Worm (Caenorhabditis elegans) whole organism, L3 larva: ENCODE data around the gene Y6E2A.7.
"Not testable (repeated sequence)": the region's sequence is repeated elsewhere in the genome, so short reads cannot be mapped to it uniquely, and the experiment has no call there.

Source experiments
- R02D3.7 ChIP-seq: fragments of 150-350 bp; optimal IDR thresholded peaks from 2 replicates; lab custom pipeline; 2014; ENCODE audit warnings: missing biosample characterization, missing genetic modification characterization
- ZK546.5 ChIP-seq: sonication (generic microtip); optimal IDR thresholded peaks from 2 replicates; lab custom pipeline; 2017; ENCODE audit warnings: missing biosample characterization, missing genetic modification characterization
- ceh-16 ChIP-seq: sonication (generic microtip); optimal IDR thresholded peaks from 2 replicates; lab custom pipeline; 2017; ENCODE audit warnings: missing biosample characterization, missing genetic modification characterization
- ceh-28 ChIP-seq: fragments of 150-350 bp; optimal IDR thresholded peaks from 2 replicates; lab custom pipeline; 2014; ENCODE audit warnings: missing biosample characterization, missing genetic modification reagents, missing genetic modification characterization
- ceh-82 ChIP-seq: fragments of 150-350 bp; optimal IDR thresholded peaks from 2 replicates; lab custom pipeline; 2014; ENCODE audit warnings: missing biosample characterization, missing genetic modification characterization
- ceh-9 ChIP-seq: sonication (generic microtip); optimal IDR thresholded peaks from 2 replicates; lab custom pipeline; 2018; ENCODE audit warnings: missing biosample characterization, missing genetic modification characterization
- daf-12 ChIP-seq: fragments of 150-350 bp; optimal IDR thresholded peaks from 2 replicates; lab custom pipeline; 2014; ENCODE audit warnings: missing biosample characterization, missing genetic modification reagents, missing genetic modification characterization
- egl-5 ChIP-seq: fragments of 150-350 bp; optimal IDR thresholded peaks from 2 replicates; lab custom pipeline; 2017; ENCODE audit warnings: missing biosample characterization, missing genetic modification reagents, missing genetic modification characterization, inconsistent platforms
- elt-1 ChIP-seq: fragments of 150-350 bp; optimal IDR thresholded peaks from 2 replicates; lab custom pipeline; 2014; ENCODE audit warnings: missing biosample characterization, missing genetic modification characterization
- elt-3 ChIP-seq, 3 experiments: fragments of 150-350 bp in 1 of 3; sonication (generic microtip) in 2 of 3; optimal IDR thresholded peaks; 2 replicates in 2 of 3; 4 replicates in 1 of 3; lab custom pipeline; 2014 to 2017; ENCODE audit warnings: missing biosample characterization in 3 of 3, missing genetic modification characterization in 3 of 3
- eor-1 ChIP-seq, 2 experiments: fragments of 150-350 bp; optimal IDR thresholded peaks; 2 replicates each; lab custom pipeline; 2014 to 2018; ENCODE audit warnings: missing biosample characterization in 2 of 2, missing genetic modification characterization in 2 of 2
- fkh-2 ChIP-seq: fragments of 150-350 bp; optimal IDR thresholded peaks from 2 replicates; lab custom pipeline; 2014; ENCODE audit warnings: missing biosample characterization, missing genetic modification reagents, missing genetic modification characterization
- fos-1 ChIP-seq: fragments of 150-350 bp; optimal IDR thresholded peaks from 2 replicates; lab custom pipeline; 2014; ENCODE audit warnings: missing biosample characterization, missing genetic modification characterization
- hmg-11 ChIP-seq: sonication (generic microtip); optimal IDR thresholded peaks from 2 replicates; lab custom pipeline; 2016; ENCODE audit warnings: missing genetic modification characterization, missing compliant biosample characterization
- lsy-12 ChIP-seq: sonication (generic microtip); optimal IDR thresholded peaks from 2 replicates; lab custom pipeline; 2016; ENCODE audit warnings: mild to moderate bottlenecking, missing genetic modification characterization, missing compliant biosample characterization
- mdl-1 ChIP-seq: fragments of 150-350 bp; optimal IDR thresholded peaks from 2 replicates; lab custom pipeline; 2014; ENCODE audit warnings: missing biosample characterization, missing genetic modification characterization
- nhr-11 ChIP-seq: fragments of 150-350 bp; optimal IDR thresholded peaks from 2 replicates; lab custom pipeline; 2014; ENCODE audit warnings: missing biosample characterization, missing genetic modification characterization
- nhr-12 ChIP-seq: fragments of 150-350 bp; optimal IDR thresholded peaks from 2 replicates; lab custom pipeline; 2014; ENCODE audit warnings: missing biosample characterization, missing genetic modification characterization
- nhr-23 ChIP-seq: fragments of 150-350 bp; optimal IDR thresholded peaks from 2 replicates; lab custom pipeline; 2014; ENCODE audit warnings: missing biosample characterization, missing genetic modification reagents, missing genetic modification characterization
- nhr-25 ChIP-seq: sonication (generic microtip); optimal IDR thresholded peaks from 2 replicates; lab custom pipeline; 2017; ENCODE audit warnings: missing biosample characterization, missing genetic modification characterization
- nhr-28 ChIP-seq: fragments of 150-350 bp; optimal IDR thresholded peaks from 2 replicates; lab custom pipeline; 2014; ENCODE audit warnings: missing biosample characterization, missing genetic modification characterization
- nhr-43 ChIP-seq: sonication (generic microtip); optimal IDR thresholded peaks from 2 replicates; lab custom pipeline; 2016; ENCODE audit warnings: mild to moderate bottlenecking, missing genetic modification characterization, missing compliant biosample characterization; ENCODE audit not compliant: poor library complexity, severe bottlenecking
- nhr-67 ChIP-seq: fragments of 150-350 bp; optimal IDR thresholded peaks from 2 replicates; lab custom pipeline; 2014; ENCODE audit warnings: missing biosample characterization, missing genetic modification characterization
- nhr-76 ChIP-seq: fragments of 150-350 bp; sonication (generic microtip); optimal IDR thresholded peaks from 5 replicates; lab custom pipeline; 2014; ENCODE audit warnings: missing biosample characterization, missing genetic modification characterization
- nhr-77 ChIP-seq: fragments of 150-350 bp; optimal IDR thresholded peaks from 2 replicates; lab custom pipeline; 2014; ENCODE audit warnings: missing biosample characterization, missing genetic modification characterization
- pqm-1 ChIP-seq: fragments of 150-350 bp; optimal IDR thresholded peaks from 2 replicates; lab custom pipeline; 2017; ENCODE audit warnings: missing biosample characterization, missing genetic modification characterization, inconsistent platforms
- sea-2 ChIP-seq: fragments of 150-350 bp; sonication (generic microtip); optimal IDR thresholded peaks from 4 replicates; lab custom pipeline; 2014; ENCODE audit warnings: missing biosample characterization, missing genetic modification reagents, missing genetic modification characterization
- skn-1 ChIP-seq: fragments of 150-350 bp; optimal IDR thresholded peaks from 2 replicates; lab custom pipeline; 2014; ENCODE audit warnings: missing biosample characterization, missing genetic modification characterization
- snpc-4 ChIP-seq: fragments of 150-350 bp; optimal IDR thresholded peaks from 2 replicates; lab custom pipeline; 2014; ENCODE audit warnings: missing biosample characterization, missing genetic modification characterization
- tbx-2 ChIP-seq: sonication (generic microtip); optimal IDR thresholded peaks from 2 replicates; lab custom pipeline; 2016; ENCODE audit warnings: mild to moderate bottlenecking, missing genetic modification characterization, missing compliant biosample characterization
- unc-39 ChIP-seq: sonication (generic microtip); optimal IDR thresholded peaks from 4 replicates; lab custom pipeline; 2017; ENCODE audit warnings: missing biosample characterization, missing genetic modification characterization
- unc-62 ChIP-seq: fragments of 150-350 bp; sonication (generic microtip); optimal IDR thresholded peaks from 4 replicates; lab custom pipeline; 2014; ENCODE audit warnings: missing biosample characterization, missing genetic modification reagents, missing genetic modification characterization
- zag-1 ChIP-seq: fragments of 150-350 bp; optimal IDR thresholded peaks from 2 replicates; lab custom pipeline; 2014; ENCODE audit warnings: missing biosample characterization, missing genetic modification characterization
- ztf-11 ChIP-seq: fragments of 150-350 bp; optimal IDR thresholded peaks from 2 replicates; lab custom pipeline; 2014; ENCODE audit warnings: missing biosample characterization, missing genetic modification characterization
- ztf-4 ChIP-seq: fragments of 150-350 bp; optimal IDR thresholded peaks from 2 replicates; lab custom pipeline; 2014; ENCODE audit warnings: missing biosample characterization, missing genetic modification characterization

Y6E2A.7 gene

DNA sequence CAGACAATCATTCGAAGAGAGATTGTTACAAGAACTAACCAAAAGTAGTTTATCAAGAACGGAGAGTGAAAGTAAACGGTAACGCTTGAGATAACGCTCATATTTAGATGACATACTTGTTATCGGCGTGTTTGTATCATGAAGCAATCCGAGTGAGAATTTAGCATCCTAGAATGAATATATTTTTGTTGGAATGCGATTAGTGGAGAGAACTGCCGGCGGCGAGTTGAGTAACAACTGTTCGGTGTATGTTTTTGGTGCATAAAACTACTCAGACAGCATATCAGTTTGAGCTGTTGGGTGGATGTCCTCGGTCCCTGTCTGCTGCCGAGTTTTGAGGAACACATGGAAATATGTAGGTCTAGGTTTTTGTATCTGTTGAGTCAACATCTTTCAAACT, 13.9 kb downstream of the Y6E2A.7 start, which contains the start of gene T23D5.3:
Gene T23D5.3, minus strand, starts transcription at position 101 of the 400 bp plus-strand sequence.
- no peak for TF ChIP-seq sea-2 (GFP tag; lab: Kevin White, UChicago)
- no peak for TF ChIP-seq nhr-28 (tag; lab: Kevin White, UChicago)
- TF ChIP-seq ceh-9 (tag; lab: Kevin White, UChicago) = no peak

DNA sequence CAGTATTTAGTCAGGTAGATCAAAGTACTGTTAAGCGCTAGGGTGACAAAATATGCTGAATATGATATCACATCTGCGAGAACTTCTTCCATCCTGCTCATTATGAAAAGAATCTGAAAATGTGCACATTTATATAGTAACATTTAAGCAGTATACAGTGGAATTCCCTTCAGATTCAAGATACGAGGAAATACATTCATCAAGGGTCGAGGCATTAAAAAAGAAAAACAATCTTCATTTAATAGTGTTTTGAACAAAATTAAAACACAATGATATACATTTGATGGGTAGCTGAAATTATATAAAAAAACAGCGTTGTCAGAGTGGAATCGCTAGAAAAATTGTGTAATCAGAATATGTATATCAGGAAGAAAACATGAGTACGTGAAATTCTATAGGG, 16.1 kb downstream of the Y6E2A.7 start, which contains the start of gene str-27:
Gene str-27, minus strand, starts transcription at position 101 of the 400 bp plus-strand sequence.
- TF ChIP-seq snpc-4 (tag; lab: Kevin White, UChicago) (no peak), ceh-28 (tag; lab: Kevin White, UChicago) (no peak), ztf-4 (no peak), sea-2 (GFP tag; lab: Kevin White, UChicago) (no peak), fkh-2 (no peak), nhr-76 (no peak), mdl-1 (no peak), ZK546.5 (tag; lab: Kevin White, UChicago) (no peak), ceh-82 (tag; lab: Kevin White, UChicago) (no peak), nhr-43 (no peak), nhr-28 (tag; lab: Kevin White, UChicago) (no peak), nhr-67 (no peak), ceh-16 (tag; lab: Kevin White, UChicago) (no peak)
- TF ChIP-seq, all 47 proteins: peak for 0

DNA sequence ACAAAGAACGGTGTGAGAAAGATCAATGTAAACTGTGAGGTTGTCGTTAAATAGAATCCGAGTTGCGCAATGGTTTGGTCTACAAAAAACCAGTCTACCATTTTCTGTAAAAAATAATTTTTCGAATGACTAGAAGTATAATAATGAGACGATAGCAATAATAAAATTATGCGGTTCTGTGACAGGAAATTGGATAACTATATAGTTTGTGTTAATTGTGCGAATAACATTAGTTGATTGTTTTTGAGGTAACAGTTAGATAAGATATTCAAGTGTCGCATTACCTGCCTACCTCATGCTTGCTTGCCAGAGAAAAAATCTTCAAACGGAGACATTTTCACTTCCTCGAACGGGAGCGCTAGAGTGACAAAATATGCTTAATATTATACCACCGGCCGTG, 22.2 kb downstream of the Y6E2A.7 start, which contains the start of gene str-18:
Gene str-18, minus strand, starts transcription at position 101 of the 400 bp plus-strand sequence.
- no peak for TF ChIP-seq nhr-11 (tag; lab: Kevin White, UChicago)
- TF ChIP-seq lsy-12 (tag; lab: Kevin White, UChicago) = no peak
- no peak for TF ChIP-seq ceh-28 (tag; lab: Kevin White, UChicago)
- no peak for TF ChIP-seq fos-1 (tag; lab: Kevin White, UChicago)
- no peak for TF ChIP-seq ceh-16 (tag; lab: Kevin White, UChicago)
- TF ChIP-seq nhr-23 (tag; lab: Kevin White, UChicago) = no peak
- TF ChIP-seq egl-5 (tag; lab: Kevin White, UChicago) = no peak
- TF ChIP-seq pqm-1 (tag; lab: Kevin White, UChicago) = no peak
- TF ChIP-seq elt-3 (tag; optimal IDR thresholded peaks at IDR 0.05; lab: Kevin White, UChicago) = no peak
- no peak for TF ChIP-seq daf-12
- TF ChIP-seq nhr-67 = no peak
- TF ChIP-seq sea-2 (GFP tag; lab: Kevin White, UChicago) = no peak
- TF ChIP-seq nhr-77 (tag; lab: Kevin White, UChicago) = no peak

DNA sequence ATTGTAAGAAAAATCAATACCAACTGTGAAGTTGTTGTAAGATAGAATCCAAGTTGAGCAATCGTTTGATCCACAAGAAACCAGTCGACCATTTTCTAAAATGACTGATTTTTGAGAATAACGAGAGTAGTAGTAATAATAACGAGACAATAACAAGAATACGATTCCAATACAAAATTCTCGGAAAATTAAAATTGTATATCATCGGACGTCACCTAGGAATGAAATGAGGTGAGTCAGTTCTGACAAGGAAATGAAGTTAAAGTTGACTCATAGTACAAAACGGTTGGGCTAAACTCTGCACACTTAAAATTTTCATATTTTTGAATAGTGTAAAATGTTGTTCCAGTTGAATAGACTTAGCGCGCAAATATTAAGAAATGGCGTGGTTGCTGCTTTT, 24.7 kb downstream of the Y6E2A.7 start, which contains the start of gene str-19:
Gene str-19, minus strand, starts transcription at position 101 of the 400 bp plus-strand sequence.
- TF ChIP-seq ceh-82, elt-1, skn-1 (tag; lab: Kevin White, UChicago): not testable (repeated sequence)

DNA sequence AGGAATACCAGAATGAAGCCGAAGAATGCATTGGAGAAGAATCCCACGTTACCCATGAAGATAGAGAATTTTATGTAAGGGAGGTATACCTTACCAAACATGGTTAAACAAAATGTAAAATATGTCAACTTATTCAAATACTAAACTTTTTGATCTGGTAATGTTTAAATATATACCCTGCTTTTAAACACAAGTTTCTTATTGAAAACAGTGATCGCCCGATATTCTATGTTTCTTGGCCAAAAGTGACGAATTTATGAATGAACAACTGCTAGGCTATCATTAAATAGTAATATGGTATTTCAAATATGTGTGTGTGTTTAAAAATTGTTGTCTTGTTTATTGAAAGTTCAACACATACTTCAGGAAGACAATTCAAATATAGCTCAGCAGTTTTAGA, 28.7 kb downstream of the Y6E2A.7 start, which contains the start of gene T23D5.8:
Gene T23D5.8, minus strand, starts transcription at position 101 of the 400 bp plus-strand sequence.
- TF ChIP-seq nhr-76; ceh-16 (tag; lab: Kevin White, UChicago); tbx-2 (tag; lab: Kevin White, UChicago): not testable (repeated sequence)

DNA sequence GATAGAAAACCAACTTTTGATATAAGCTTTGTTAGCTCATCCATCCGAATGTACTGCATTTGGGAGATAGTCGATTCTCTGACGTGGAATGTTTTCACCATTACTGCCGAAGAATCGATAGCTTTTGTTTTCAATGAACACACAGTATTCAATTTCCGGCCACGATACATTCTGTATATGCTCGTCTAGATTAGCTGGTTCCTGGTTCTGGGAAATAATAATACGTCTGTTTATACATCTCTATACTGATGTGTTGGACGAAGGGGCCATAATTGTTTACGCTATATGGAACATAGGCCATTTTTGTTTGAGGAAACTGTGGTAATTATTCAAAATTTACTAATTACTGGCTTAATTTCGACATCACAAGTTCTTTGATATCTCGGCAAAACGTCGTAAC, 30.5 kb downstream of the Y6E2A.7 start, which contains the start of gene str-6:
Gene str-6, minus strand, starts transcription at position 101 of the 400 bp plus-strand sequence.
- TF ChIP-seq ceh-82 (tag; lab: Kevin White, UChicago) = no peak
- no peak for TF ChIP-seq R02D3.7 (tag; lab: Kevin White, UChicago)
- TF ChIP-seq hmg-11 (tag; lab: Kevin White, UChicago) = no peak
- TF ChIP-seq tbx-2 (tag; lab: Kevin White, UChicago) = no peak
- TF ChIP-seq elt-1 (tag; lab: Kevin White, UChicago) = no peak
- TF ChIP-seq unc-62 (GFP tag; lab: Kevin White, UChicago) = no peak
- no peak for TF ChIP-seq eor-1 (tag; optimal IDR thresholded peaks at IDR 0.05; lab: Kevin White, UChicago)
- TF ChIP-seq daf-12 = no peak
- TF ChIP-seq ztf-4 = no peak
- TF ChIP-seq zag-1 (tag; lab: Kevin White, UChicago) = no peak
- no peak for TF ChIP-seq nhr-25 (tag; lab: Kevin White, UChicago)
- no peak for TF ChIP-seq ceh-9 (tag; lab: Kevin White, UChicago)
- TF ChIP-seq egl-5 (tag; lab: Kevin White, UChicago) = no peak
- TF ChIP-seq ztf-11 = no peak
- TF ChIP-seq unc-39 (tag; lab: Kevin White, UChicago) = no peak
- no peak for TF ChIP-seq elt-3 (tag; optimal IDR thresholded peaks at IDR 0.05; lab: Kevin White, UChicago)
- TF ChIP-seq ZK546.5 (tag; lab: Kevin White, UChicago) = no peak
- TF ChIP-seq nhr-12 (tag; lab: Kevin White, UChicago) = no peak
